Fruit fly (Drosophila melanogaster) Kc167 (cell line): Measurements from ENCODE around the gene HisRS.

Experiments
- Myc ChIP-seq: fragments of >200 bp; optimal IDR thresholded peaks from 2 replicates; lab custom pipeline; 2017; ENCODE audit warnings: missing external identifiers
- Sin3A ChIP-seq: fragments of >200 bp; optimal IDR thresholded peaks from 2 replicates; lab custom pipeline; 2018; ENCODE audit warnings: missing external identifiers
- h ChIP-seq: fragments of >200 bp; optimal IDR thresholded peaks from 3 replicates; lab custom pipeline; 2018; ENCODE audit warnings: missing external identifiers
- insv ChIP-seq: fragments of >200 bp; optimal IDR thresholded peaks from 3 replicates; lab custom pipeline; 2018; ENCODE audit warnings: missing external identifiers
- psq ChIP-seq: fragments of >200 bp; optimal IDR thresholded peaks from 2 replicates; lab custom pipeline; 2017; ENCODE audit warnings: missing external identifiers
- ttk ChIP-seq: sonication (Bioruptor generic); optimal IDR thresholded peaks from 2 replicates; lab custom pipeline; 2017; ENCODE audit warnings: missing external identifiers

DNA sequence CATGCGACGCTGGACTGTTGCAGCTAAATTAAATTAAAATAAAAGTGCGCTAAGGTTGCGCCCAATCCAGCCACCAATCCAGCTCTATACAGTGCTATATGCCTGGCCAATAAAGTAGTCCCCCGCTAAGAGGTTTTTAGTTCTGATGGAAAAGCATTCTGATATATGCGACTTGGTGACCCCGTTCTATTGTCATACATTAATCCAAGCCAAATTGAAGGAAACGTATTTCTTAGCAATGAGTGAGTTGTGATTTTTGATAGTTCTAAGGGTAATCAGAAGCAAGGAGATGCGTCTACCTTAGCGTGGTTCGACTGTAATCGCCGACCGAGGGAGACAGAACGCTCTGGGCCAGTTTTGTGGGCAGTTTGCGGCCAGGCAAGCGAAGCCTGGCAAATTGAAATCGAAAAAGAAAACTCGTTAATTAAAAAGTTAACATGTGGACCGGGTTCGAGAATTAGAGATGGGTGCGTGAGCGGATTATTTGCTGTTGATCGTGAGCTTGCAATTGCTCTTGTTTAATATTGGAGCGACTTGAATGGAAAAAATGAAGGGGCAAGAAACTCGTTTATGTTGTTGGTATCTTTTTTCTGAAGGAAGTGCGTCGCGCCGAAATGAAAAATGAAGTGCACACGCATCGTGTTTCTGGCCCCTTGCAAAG, 23.1 kb downstream of the HisRS start:
- TF ChIP-seq psq (lab: Kevin White, UChicago) (no peak), ttk (lab: Kevin White, UChicago) (no peak), insv (lab: Kevin White, UChicago) (no peak), Myc (lab: Kevin White, UChicago) (no peak), h (no peak), Sin3A (lab: Kevin White, UChicago) (no peak)
